Fruit fly (Drosophila melanogaster): ENCODE data around the gene Hsp70Ab.

DNA sequence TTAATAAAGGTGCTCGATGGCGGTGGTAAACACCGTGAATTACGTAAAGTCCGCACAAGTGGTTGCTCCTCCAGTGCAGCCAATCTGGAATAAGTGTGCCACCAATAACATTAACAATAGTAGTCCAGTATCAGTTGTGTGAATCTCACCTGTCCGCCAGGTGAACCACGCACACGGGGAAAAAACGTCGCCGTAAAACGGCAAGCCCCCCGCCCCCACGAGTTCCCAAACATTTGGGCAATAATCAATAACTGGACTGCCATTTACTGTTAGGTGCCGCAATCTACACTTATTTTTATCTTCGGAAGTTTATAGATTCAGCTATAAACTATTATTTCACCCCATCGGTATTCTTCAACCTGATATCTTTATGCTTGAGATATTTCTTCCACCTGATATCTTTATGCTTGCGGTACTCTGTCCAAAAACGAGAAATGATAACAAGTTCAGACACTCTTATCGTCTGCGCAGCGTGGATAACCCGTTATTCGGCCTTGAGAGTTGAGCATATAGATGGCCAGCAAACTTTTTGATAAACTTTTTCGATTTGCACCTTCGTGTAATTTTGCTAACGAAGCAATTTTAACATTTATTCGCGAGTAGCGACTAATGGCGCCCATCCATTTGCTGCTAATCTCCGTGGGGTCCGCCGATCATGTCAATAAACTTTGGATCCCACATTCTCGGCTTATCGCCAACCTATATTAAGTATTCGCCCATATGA is 9.9 kb downstream of the Hsp70Ab start:
- TF ChIP-seq psq (optimal IDR thresholded peaks at IDR 0.05) (no peak), pan (optimal IDR thresholded peaks at IDR 0.05) (no peak), CG8478 (optimal IDR thresholded peaks at IDR 0.05) (no peak), EcR (GFP tag; optimal IDR thresholded peaks at IDR 0.05) (no peak)

Data from whole organism.